5 fruit fly cellular contexts compared by ENCODE assay signal in the genomic region with DNA sequence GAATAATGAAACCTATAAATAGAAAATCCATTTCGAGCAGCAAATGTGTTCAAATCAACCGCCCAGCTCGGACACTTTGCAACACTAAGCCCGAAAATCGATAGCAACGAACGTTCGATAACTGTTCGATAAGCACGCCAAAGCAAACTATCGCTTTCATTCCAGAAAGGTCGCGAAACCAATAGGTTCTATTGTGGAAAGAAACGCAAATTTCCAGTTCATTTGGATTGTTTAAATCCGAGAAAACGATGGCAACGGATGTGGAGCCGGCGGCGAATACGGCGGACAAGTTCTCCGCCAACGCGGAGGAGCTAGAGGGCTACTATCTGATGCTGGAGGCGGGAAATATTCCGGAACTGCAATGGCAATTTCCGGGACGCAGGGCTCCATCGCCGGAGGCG.
A peak's percentile ranks its signal among the peaks of the same experiment; 100 is the strongest.
TF ChIP-seq lines count a peak whose summit lies in the region.

A gene (plus strand): TSS at position 156 of the 401 bp plus-strand sequence.

- TF ChIP-seq CTCF in whole organism, embryonic (GFP tag; optimal IDR thresholded peaks at IDR 0.05; lab: Kevin White, UChicago) = peak; percentile 37

TF ChIP-seq in whole organism, adult, 20 proteins besides CTCF, POLR2A, EP300 and RAD21 (continues in another document):
- TF ChIP-seq kay (GFP tag; lab: Kevin White, UChicago; ENCODE audit: borderline replicate concordance) (no peak), toe (GFP tag; optimal IDR thresholded peaks at IDR 0.05; lab: Kevin White, UChicago) (no peak), CG12768 (GFP tag; optimal IDR thresholded peaks at IDR 0.05; lab: Kevin White, UChicago) (no peak), Mnt (GFP tag; optimal IDR thresholded peaks at IDR 0.05; lab: Kevin White, UChicago) (peak; percentile 24), tj (GFP tag; optimal IDR thresholded peaks at IDR 0.05; lab: Kevin White, UChicago) (no peak), CG7101 (tag; optimal IDR thresholded peaks at IDR 0.05; lab: Kevin White, UChicago) (peak; percentile 43), cnc (optimal IDR thresholded peaks at IDR 0.05; lab: Kevin White, UChicago) (no peak), CG1620 (GFP tag; optimal IDR thresholded peaks at IDR 0.05; lab: Kevin White, UChicago) (peak; percentile 15), CG33017 (tag; optimal IDR thresholded peaks at IDR 0.05; lab: Kevin White, UChicago) (no peak), CG11617 (GFP tag; optimal IDR thresholded peaks at IDR 0.05; lab: Kevin White, UChicago) (no peak), bab1 (GFP tag; optimal IDR thresholded peaks at IDR 0.05; lab: Kevin White, UChicago) (peak; percentile 81), Hr96 (GFP tag; optimal IDR thresholded peaks at IDR 0.05; lab: Kevin White, UChicago) (no peak), CG7045 (GFP tag; optimal IDR thresholded peaks at IDR 0.05; lab: Kevin White, UChicago) (no peak), cic (GFP tag; optimal IDR thresholded peaks at IDR 0.05; lab: Kevin White, UChicago) (peak; percentile 1), CG14711 (tag; optimal IDR thresholded peaks at IDR 0.05; lab: Kevin White, UChicago) (no peak), CG5204 (GFP tag; optimal IDR thresholded peaks at IDR 0.05; lab: Kevin White, UChicago) (no peak), Crg-1 (GFP tag; optimal IDR thresholded peaks at IDR 0.05; lab: Kevin White, UChicago) (peak; percentile 33), ovo (GFP tag; optimal IDR thresholded peaks at IDR 0.05; lab: Kevin White, UChicago) (no peak)

TF ChIP-seq in whole organism, embryonic, 481 proteins besides CTCF, POLR2A, EP300 and RAD21 (continues in another document):
- TF ChIP-seq Usf (GFP tag; optimal IDR thresholded peaks at IDR 0.05; lab: Kevin White, UChicago) = no peak
- peak; percentile 45; the same call in 1 of the 2 replicates for TF ChIP-seq Rfx (GFP tag; IDR thresholded peaks at IDR 0.05; lab: Robert Waterston, UW)
- TF ChIP-seq Dll (GFP tag; IDR thresholded peaks at IDR 0.05; lab: Robert Waterston, UW; ENCODE audit: partially characterized antibody) = peak; percentile 76
- no peak for TF ChIP-seq CG1792 (GFP tag; optimal IDR thresholded peaks at IDR 0.05; lab: Kevin White, UChicago)
- TF ChIP-seq HmgZ (tag; optimal IDR thresholded peaks at IDR 0.05; lab: Kevin White, UChicago) = peak; percentile 37
- TF ChIP-seq cwo (GFP tag; optimal IDR thresholded peaks at IDR 0.05; lab: Kevin White, UChicago) = no peak
- TF ChIP-seq BEAF-32 (GFP tag; optimal IDR thresholded peaks at IDR 0.05; lab: Kevin White, UChicago) = peak; percentile 62
- TF ChIP-seq CG7987 (GFP tag; optimal IDR thresholded peaks at IDR 0.05; lab: Kevin White, UChicago) = no peak
- TF ChIP-seq hkb (optimal IDR thresholded peaks at IDR 0.05; lab: Kevin White, UChicago) = no peak
- no peak for TF ChIP-seq hkb (GFP tag; IDR thresholded peaks at IDR 0.05; lab: Robert Waterston, UW)
- TF ChIP-seq ci (GFP tag; IDR thresholded peaks at IDR 0.05; lab: Robert Waterston, UW) = peak; percentile 68; the same call in 2 of the 3 replicates
- TF ChIP-seq Ptx1 (GFP tag; IDR thresholded peaks at IDR 0.05; lab: Robert Waterston, UW) = no peak
- TF ChIP-seq CG1529 (GFP tag; optimal IDR thresholded peaks at IDR 0.05; lab: Kevin White, UChicago) = no peak
- no peak for TF ChIP-seq disco-r (GFP tag; optimal IDR thresholded peaks at IDR 0.05; lab: Kevin White, UChicago)
- no peak for TF ChIP-seq CG1603 (tag; optimal IDR thresholded peaks at IDR 0.05; lab: Kevin White, UChicago)
- no peak for TF ChIP-seq CG2202 (tag; optimal IDR thresholded peaks at IDR 0.05; lab: Kevin White, UChicago)
- TF ChIP-seq CG31365 (tag; optimal IDR thresholded peaks at IDR 0.05; lab: Kevin White, UChicago) = no peak
- TF ChIP-seq HmgD (GFP tag; optimal IDR thresholded peaks at IDR 0.05; lab: Kevin White, UChicago) = no peak

TF ChIP-seq in whole organism, prepupa, 60 proteins besides CTCF, POLR2A, EP300 and RAD21:
- peak; percentile 49 for TF ChIP-seq CG1621 (tag; optimal IDR thresholded peaks at IDR 0.05; lab: Kevin White, UChicago)
- TF ChIP-seq esn (GFP tag; optimal IDR thresholded peaks at IDR 0.05; lab: Kevin White, UChicago) = peak; percentile 7
- no peak for TF ChIP-seq dsx (GFP tag; optimal IDR thresholded peaks at IDR 0.05; lab: Kevin White, UChicago; ENCODE audit: poor library complexity, severe bottlenecking)
- no peak for TF ChIP-seq CG8119 (GFP tag; IDR thresholded peaks at IDR 0.05; lab: Robert Waterston, UW)

TF ChIP-seq in whole organism, pupa, 21 proteins besides CTCF, POLR2A, EP300 and RAD21:
- TF ChIP-seq Ets98B (GFP tag; IDR thresholded peaks at IDR 0.05; lab: Robert Waterston, UW) = peak; percentile 11; the same call in 1 of the 2 replicates
- no peak for TF ChIP-seq CG13204 (GFP tag; optimal IDR thresholded peaks at IDR 0.05; lab: Kevin White, UChicago)
- no peak for TF ChIP-seq D1 (tag; optimal IDR thresholded peaks at IDR 0.05; lab: Kevin White, UChicago)
- TF ChIP-seq CG4496 (GFP tag; IDR thresholded peaks at IDR 0.05; lab: Robert Waterston, UW) = no peak
- no peak for TF ChIP-seq CG14655 (GFP tag; optimal IDR thresholded peaks at IDR 0.05; lab: Kevin White, UChicago)
- no peak for TF ChIP-seq CG17806 (tag; optimal IDR thresholded peaks at IDR 0.05; lab: Kevin White, UChicago)
- peak; percentile 35 for TF ChIP-seq EcR (GFP tag; optimal IDR thresholded peaks at IDR 0.05; lab: Kevin White, UChicago)

TF ChIP-seq in whole organism, wandering third instar larva, 38 proteins besides CTCF, POLR2A, EP300 and RAD21:
- TF ChIP-seq ey (GFP tag; optimal IDR thresholded peaks at IDR 0.05; lab: Kevin White, UChicago) = no peak
- no peak for TF ChIP-seq rgr (GFP tag; optimal IDR thresholded peaks at IDR 0.05; lab: Kevin White, UChicago)
- TF ChIP-seq Rel (GFP tag; optimal IDR thresholded peaks at IDR 0.05; lab: Kevin White, UChicago) = no peak
- peak; percentile 8 for TF ChIP-seq Rel (tag; optimal IDR thresholded peaks at IDR 0.05; lab: Kevin White, UChicago)
- TF ChIP-seq Hr83 (GFP tag; optimal IDR thresholded peaks at IDR 0.05; lab: Kevin White, UChicago; ENCODE audit: poor library complexity, severe bottlenecking) = peak; percentile 10
- no peak for TF ChIP-seq HLH106 (tag; optimal IDR thresholded peaks at IDR 0.05; lab: Kevin White, UChicago)
- peak; percentile 24 for TF ChIP-seq Sp1 (GFP tag; optimal IDR thresholded peaks at IDR 0.05; lab: Kevin White, UChicago)
- no peak for TF ChIP-seq woc (GFP tag; optimal IDR thresholded peaks at IDR 0.05; lab: Kevin White, UChicago)
- TF ChIP-seq Vsx2 (GFP tag; optimal IDR thresholded peaks at IDR 0.05; lab: Kevin White, UChicago; ENCODE audit: partially characterized antibody) = no peak
